Worm (Caenorhabditis elegans): Measurements from ENCODE around the gene R10H1.1.

R10H1.1 gene

ce11 chrII:7525458-7525857 is 31.2 kb downstream of the R10H1.1 start, which contains the start of the genes ZK1290.7 and rnh-1.1:
Gene ZK1290.7, minus strand, starts transcription at chrII:7525558.
Gene rnh-1.1, plus strand, starts transcription at chrII:7525738.
- TF ChIP-seq atf-7 (tag; optimal IDR thresholded peaks at IDR 0.05) = no peak
- no peak for TF ChIP-seq nhr-27 (tag; optimal IDR thresholded peaks at IDR 0.05)
- no peak for TF ChIP-seq lag-1 (GFP tag; IDR thresholded peaks at IDR 0.05)
- no peak for TF ChIP-seq dpl-1 (GFP tag; optimal IDR thresholded peaks at IDR 0.05)
- TF ChIP-seq F49E8.2 (tag; optimal IDR thresholded peaks at IDR 0.05; ENCODE audit: insufficient read depth) = no peak
- no peak for TF ChIP-seq ztf-26 (tag; optimal IDR thresholded peaks at IDR 0.05)
- TF ChIP-seq aptf-3 (GFP tag; IDR thresholded peaks at IDR 0.05) = no peak
- no peak for TF ChIP-seq attf-3 (GFP tag; conservative IDR thresholded peaks at IDR 0.05)
- no peak for TF ChIP-seq ccch-3 (GFP tag; optimal IDR thresholded peaks at IDR 0.05)

ce11 chrII:7528210-7528609 is 34.0 kb downstream of the R10H1.1 start:
- TF ChIP-seq gei-17 (GFP tag; optimal IDR thresholded peaks at IDR 0.05) (no peak), Y95B8A.8 (GFP tag; IDR thresholded peaks at IDR 0.05) (peak; percentile 53; the same call in 1 of the 2 replicates), hlh-12 (tag; optimal IDR thresholded peaks at IDR 0.05) (no peak), let-526 (GFP tag; IDR thresholded peaks at IDR 0.05) (peak; percentile 62; the same call in 1 of the 2 replicates), F22D6.2 (tag; optimal IDR thresholded peaks at IDR 0.05) (peak; percentile 3), lag-1 (GFP tag; IDR thresholded peaks at IDR 0.05) (no peak), madf-8 (GFP tag; conservative IDR thresholded peaks at IDR 0.05) (no peak), lsy-27 (tag; optimal IDR thresholded peaks at IDR 0.05; ENCODE audit: borderline replicate concordance, insufficient read depth) (no peak), Y67H2A.10 (GFP tag; conservative IDR thresholded peaks at IDR 0.05) (no peak), lin-35 (GFP tag; optimal IDR thresholded peaks at IDR 0.05) (no peak), repo-1 (tag; optimal IDR thresholded peaks at IDR 0.05) (no peak), lsl-1 (GFP tag; optimal IDR thresholded peaks at IDR 0.05) (no peak), unc-130 (GFP tag; optimal IDR thresholded peaks at IDR 0.05) (no peak), ets-4 (GFP tag; optimal IDR thresholded peaks at IDR 0.05) (peak; percentile 75), zim-3 (tag; optimal IDR thresholded peaks at IDR 0.05) (no peak), madf-6 (GFP tag; IDR thresholded peaks at IDR 0.05) (no peak), rpc-1 (optimal IDR thresholded peaks at IDR 0.05) (no peak), rpc-1 (tag; optimal IDR thresholded peaks at IDR 0.05) (no peak), die-1 (tag; optimal IDR thresholded peaks at IDR 0.05) (no peak), Y56A3A.18 (GFP tag; IDR thresholded peaks at IDR 0.05) (no peak), D2030.7 (GFP tag; IDR thresholded peaks at IDR 0.05) (no peak), ccch-3 (GFP tag; optimal IDR thresholded peaks at IDR 0.05) (no peak), F57C9.4 (tag; optimal IDR thresholded peaks at IDR 0.05) (no peak), nhr-27 (tag; optimal IDR thresholded peaks at IDR 0.05) (no peak), T07F8.4 (tag; optimal IDR thresholded peaks at IDR 0.05) (no peak), K12H6.12 (tag; optimal IDR thresholded peaks at IDR 0.05) (no peak), mes-4 (tag; optimal IDR thresholded peaks at IDR 0.05) (no peak), Y53G8AR.9 (GFP tag; conservative IDR thresholded peaks at IDR 0.05) (0 out of 2 replicates have a peak, but pooled peaks have one; percentile 30), F39B2.1 (GFP tag; IDR thresholded peaks at IDR 0.05) (no peak), attf-5 (GFP tag; optimal IDR thresholded peaks at IDR 0.05) (peak; percentile 46), ztf-22 (GFP tag; optimal IDR thresholded peaks at IDR 0.05) (peak; percentile 28), ceh-91 (GFP tag; IDR thresholded peaks at IDR 0.05) (no peak), ceh-27 (GFP tag; optimal IDR thresholded peaks at IDR 0.05) (no peak), mcd-1 (GFP tag; IDR thresholded peaks at IDR 0.05) (no peak), F33H1.4 (GFP tag; IDR thresholded peaks at IDR 0.05) (no peak), sdz-38 (tag; optimal IDR thresholded peaks at IDR 0.05) (no peak), B0035.1 (tag; optimal IDR thresholded peaks at IDR 0.05) (no peak), nhr-179 (tag; optimal IDR thresholded peaks at IDR 0.05) (no peak), F10E7.11 (tag; optimal IDR thresholded peaks at IDR 0.05) (no peak), bed-2 (GFP tag; IDR thresholded peaks at IDR 0.05) (no peak), F23B12.7 (tag; optimal IDR thresholded peaks at IDR 0.05; ENCODE audit: insufficient read depth) (no peak), F37B4.10 (GFP tag; IDR thresholded peaks at IDR 0.05) (0 out of 2 replicates have a peak, but pooled peaks have one; percentile 41)
